Worm (Caenorhabditis elegans): ENCODE measurements around the gene sri-47.

The sri-47 gene

DNA sequence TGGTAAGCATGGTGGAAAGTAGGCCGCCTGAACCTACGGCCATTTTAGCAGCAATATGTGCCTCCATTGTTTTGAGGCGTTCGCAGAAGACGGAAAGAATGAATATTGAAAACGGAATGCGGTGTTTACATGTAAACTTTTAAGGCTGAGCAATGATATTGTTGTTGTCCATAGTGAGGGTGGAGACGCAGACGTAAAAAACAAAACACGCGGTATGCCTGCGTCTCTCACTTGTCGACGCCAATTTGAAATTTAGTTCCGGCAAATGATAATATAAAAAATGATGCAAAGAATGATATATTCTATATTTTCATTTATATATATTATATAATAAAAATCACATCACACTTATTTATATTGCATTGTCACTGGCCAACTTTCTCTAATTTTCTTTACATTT lies 51.2 kb downstream of the sri-47 start, which contains the start of gene Y47G7B.2:
Y47G7B.2 (minus strand) TSS at position 143 of the 400 bp plus-strand sequence.
- TF ChIP-seq pag-3 (tag; optimal IDR thresholded peaks at IDR 0.05; ENCODE audit: borderline replicate concordance) = no peak
- TF ChIP-seq ceh-9 (tag; optimal IDR thresholded peaks at IDR 0.05) = no peak
- TF ChIP-seq unc-3 (GFP tag; conservative IDR thresholded peaks at IDR 0.05) = no peak
- TF ChIP-seq unc-3 (tag; optimal IDR thresholded peaks at IDR 0.05) = no peak
- no peak for TF ChIP-seq unc-42 (tag; optimal IDR thresholded peaks at IDR 0.05)
- no peak for TF ChIP-seq hlh-30 (tag; optimal IDR thresholded peaks at IDR 0.05; ENCODE audit: insufficient read depth)
- TF ChIP-seq unc-55 (GFP tag; optimal IDR thresholded peaks at IDR 0.05) = no peak

Measured in whole organism, late embryonic.